Worm (Caenorhabditis elegans): ENCODE measurements around the gene F14D2.14.

Gene F14D2.14

DNA sequence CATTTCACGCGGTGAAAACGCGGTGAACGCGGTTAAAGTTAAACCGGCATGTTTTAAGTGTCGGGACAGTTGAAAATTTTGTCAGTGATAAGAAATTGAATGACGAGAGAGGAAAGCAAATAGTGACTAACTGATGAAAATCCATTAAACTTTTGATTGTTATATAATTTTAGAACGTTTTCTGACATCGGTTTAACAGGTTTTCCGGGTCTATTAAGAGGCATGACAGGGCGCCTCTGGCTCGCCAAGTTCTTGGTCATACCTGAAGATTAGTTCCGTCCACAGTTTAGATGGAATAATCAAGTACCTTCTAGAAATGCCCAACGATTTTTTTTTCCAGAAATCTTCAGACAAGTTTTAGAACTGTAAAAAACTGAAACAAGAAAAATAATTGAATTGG is 24.6 kb downstream of the F14D2.14 start, which contains the start of gene Y46D2A.2:
TSS of gene Y46D2A.2 (minus strand) at position 101 of the 400 bp plus-strand sequence.
- TF ChIP-seq zip-8 (tag; optimal IDR thresholded peaks at IDR 0.05) (no peak), sptf-1 (tag; optimal IDR thresholded peaks at IDR 0.05) (no peak), lsy-2 (tag; optimal IDR thresholded peaks at IDR 0.05) (no peak), nhr-76 (tag; optimal IDR thresholded peaks at IDR 0.05) (no peak), flh-1 (GFP tag; optimal IDR thresholded peaks at IDR 0.05) (no peak), lin-32 (GFP tag; optimal IDR thresholded peaks at IDR 0.05) (no peak), ceh-83 (GFP tag; optimal IDR thresholded peaks at IDR 0.05) (no peak), ztf-11 (tag; optimal IDR thresholded peaks at IDR 0.05) (no peak), M03D4.4 (tag; optimal IDR thresholded peaks at IDR 0.05) (no peak), nhr-237 (tag; optimal IDR thresholded peaks at IDR 0.05) (no peak), bed-3 (GFP tag; optimal IDR thresholded peaks at IDR 0.05) (no peak), ham-2 (GFP tag; optimal IDR thresholded peaks at IDR 0.05) (no peak), mls-2 (tag; optimal IDR thresholded peaks at IDR 0.05) (no peak), elt-1 (tag; optimal IDR thresholded peaks at IDR 0.05; ENCODE audit: borderline replicate concordance, insufficient read depth) (no peak), unc-120 (tag; optimal IDR thresholded peaks at IDR 0.05; ENCODE audit: poor library complexity, severe bottlenecking) (no peak)

DNA sequence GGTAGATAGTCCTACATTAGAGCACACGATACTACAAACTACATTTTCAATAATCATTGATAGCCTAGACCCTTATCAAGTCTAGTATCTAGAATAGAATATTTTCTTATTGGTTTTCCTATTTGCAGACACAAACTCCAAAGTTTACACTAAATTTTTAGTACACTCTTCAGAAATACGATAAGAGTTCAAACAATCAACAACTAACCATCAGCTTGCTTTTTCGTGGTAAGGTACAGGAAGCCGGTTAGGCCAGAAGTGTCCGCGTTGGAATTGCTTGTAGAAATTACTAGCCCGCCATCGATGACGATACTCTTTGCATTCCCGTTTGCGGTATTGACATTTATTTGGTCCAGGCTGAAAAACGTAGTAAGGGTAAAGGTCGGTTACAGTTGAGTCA is 25.5 kb downstream of the F14D2.14 start, which contains the start of gene Y46D2A.1:
TSS of gene Y46D2A.1 (plus strand) at position 301 of the 400 bp plus-strand sequence.
- no peak for TF ChIP-seq mab-5 (tag; optimal IDR thresholded peaks at IDR 0.05)
- no peak for TF ChIP-seq ces-1 (GFP tag; optimal IDR thresholded peaks at IDR 0.05)
- no peak for TF ChIP-seq ceh-43 (GFP tag; optimal IDR thresholded peaks at IDR 0.05)
- no peak for TF ChIP-seq mls-2 (tag; optimal IDR thresholded peaks at IDR 0.05)
- TF ChIP-seq sptf-1 (tag; optimal IDR thresholded peaks at IDR 0.05), result no peak
- TF ChIP-seq M03D4.4 (tag; optimal IDR thresholded peaks at IDR 0.05), result no peak
- no peak for TF ChIP-seq nhr-237 (tag; optimal IDR thresholded peaks at IDR 0.05)
- TF ChIP-seq snpc-4 (tag; optimal IDR thresholded peaks at IDR 0.05), result no peak

ce11 chrII:3318839-3319238 is 29.0 kb downstream of the F14D2.14 start:
- TF ChIP-seq unc-62 (GFP tag; optimal IDR thresholded peaks at IDR 0.05), result no peak
- no peak for TF ChIP-seq lin-32 (GFP tag; optimal IDR thresholded peaks at IDR 0.05)
- TF ChIP-seq hlh-1 (tag; optimal IDR thresholded peaks at IDR 0.05), result no peak
- no peak for TF ChIP-seq ceh-83 (GFP tag; optimal IDR thresholded peaks at IDR 0.05)
- no peak for TF ChIP-seq bed-3 (GFP tag; optimal IDR thresholded peaks at IDR 0.05)
- TF ChIP-seq mab-5 (tag; optimal IDR thresholded peaks at IDR 0.05), result no peak
- TF ChIP-seq elt-1 (tag; optimal IDR thresholded peaks at IDR 0.05; ENCODE audit: borderline replicate concordance, insufficient read depth), result no peak
- TF ChIP-seq nhr-237 (tag; optimal IDR thresholded peaks at IDR 0.05), result no peak
- no peak for TF ChIP-seq flh-1 (GFP tag; optimal IDR thresholded peaks at IDR 0.05)
- TF ChIP-seq mep-1 (tag; optimal IDR thresholded peaks at IDR 0.05), result no peak
- TF ChIP-seq sem-2 (GFP tag; optimal IDR thresholded peaks at IDR 0.05), result no peak
- TF ChIP-seq ceh-43 (GFP tag; optimal IDR thresholded peaks at IDR 0.05), result no peak
- TF ChIP-seq nhr-28 (tag; optimal IDR thresholded peaks at IDR 0.05), result no peak
- no peak for TF ChIP-seq cnd-1 (tag; optimal IDR thresholded peaks at IDR 0.05)
- no peak for TF ChIP-seq drap-1 (GFP tag; optimal IDR thresholded peaks at IDR 0.05)
- TF ChIP-seq elt-3 (tag; optimal IDR thresholded peaks at IDR 0.05), result no peak
- no peak for TF ChIP-seq blmp-1 (tag; optimal IDR thresholded peaks at IDR 0.05)
- TF ChIP-seq ceh-39 (tag; optimal IDR thresholded peaks at IDR 0.05), result no peak
- no peak for TF ChIP-seq sptf-1 (tag; optimal IDR thresholded peaks at IDR 0.05)

ce11 chrII:3313442-3313841 is 34.3 kb downstream of the F14D2.14 start, which contains the start of gene F39E9.6:
F39E9.6 (minus strand) TSS chrII:3313542.
- TF ChIP-seq nhr-12 (tag; optimal IDR thresholded peaks at IDR 0.05), result no peak
- no peak for TF ChIP-seq lin-13 (tag; optimal IDR thresholded peaks at IDR 0.05)
- TF ChIP-seq unc-62 (GFP tag; optimal IDR thresholded peaks at IDR 0.05), result no peak
- no peak for TF ChIP-seq ztf-11 (tag; optimal IDR thresholded peaks at IDR 0.05)
- no peak for TF ChIP-seq sptf-1 (tag; optimal IDR thresholded peaks at IDR 0.05)
- no peak for TF ChIP-seq pha-4 (tag; optimal IDR thresholded peaks at IDR 0.05)
- TF ChIP-seq unc-39 (tag; optimal IDR thresholded peaks at IDR 0.05), result no peak
- no peak for TF ChIP-seq mab-5 (tag; optimal IDR thresholded peaks at IDR 0.05)
- no peak for TF ChIP-seq M03D4.4 (tag; optimal IDR thresholded peaks at IDR 0.05)
- TF ChIP-seq nhr-237 (tag; optimal IDR thresholded peaks at IDR 0.05), result no peak
- TF ChIP-seq hlh-1 (tag; optimal IDR thresholded peaks at IDR 0.05), result no peak
- no peak for TF ChIP-seq nhr-28 (tag; optimal IDR thresholded peaks at IDR 0.05)
- TF ChIP-seq snpc-4 (tag; optimal IDR thresholded peaks at IDR 0.05), result no peak
- TF ChIP-seq blmp-1 (tag; optimal IDR thresholded peaks at IDR 0.05), result no peak
- no peak for TF ChIP-seq ceh-83 (GFP tag; optimal IDR thresholded peaks at IDR 0.05)
- no peak for TF ChIP-seq mep-1 (tag; optimal IDR thresholded peaks at IDR 0.05)
